Worm (Caenorhabditis elegans): ENCODE data around the gene C04F5.2.

C04F5.2 gene

DNA sequence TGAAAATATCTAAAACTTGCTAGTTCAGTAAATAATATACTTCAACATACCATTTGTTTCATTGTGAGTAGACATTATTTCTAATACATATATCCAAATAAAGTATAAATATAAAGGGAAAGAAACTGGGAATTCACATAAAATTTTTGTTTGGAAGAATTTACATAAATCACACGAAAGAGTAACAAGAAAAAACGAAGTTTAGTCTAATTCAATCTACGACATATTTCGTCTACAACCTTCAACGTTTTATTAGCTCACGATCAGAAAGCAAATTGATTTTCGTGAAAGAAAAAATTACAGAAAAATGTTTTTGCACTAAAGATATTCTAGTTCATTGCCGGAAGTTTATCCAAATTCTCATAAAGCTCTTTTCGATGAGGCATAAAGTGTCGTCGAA lies at the start of gene C04F5.2:
C04F5.2 (minus strand) TSS at position 101 of the 400 bp plus-strand sequence.
- no peak for TF ChIP-seq nhr-90 (tag; optimal IDR thresholded peaks at IDR 0.05; ENCODE audit: poor library complexity)
- TF ChIP-seq fos-1 (tag; optimal IDR thresholded peaks at IDR 0.05) = no peak
- no peak for TF ChIP-seq C34B4.2 (tag; optimal IDR thresholded peaks at IDR 0.05)
- no peak for TF ChIP-seq ama-1 (optimal IDR thresholded peaks at IDR 0.05)
- TF ChIP-seq pqm-1 (tag; optimal IDR thresholded peaks at IDR 0.05) = no peak
- TF ChIP-seq snpc-4 (tag; optimal IDR thresholded peaks at IDR 0.05) = no peak
- TF ChIP-seq ets-5 (GFP tag; IDR thresholded peaks at IDR 0.05) = no peak
- no peak for TF ChIP-seq nhr-77 (tag; optimal IDR thresholded peaks at IDR 0.05)
- no peak for TF ChIP-seq unc-86 (tag; optimal IDR thresholded peaks at IDR 0.05)
- no peak for TF ChIP-seq ceh-63 (GFP tag; optimal IDR thresholded peaks at IDR 0.05)

DNA sequence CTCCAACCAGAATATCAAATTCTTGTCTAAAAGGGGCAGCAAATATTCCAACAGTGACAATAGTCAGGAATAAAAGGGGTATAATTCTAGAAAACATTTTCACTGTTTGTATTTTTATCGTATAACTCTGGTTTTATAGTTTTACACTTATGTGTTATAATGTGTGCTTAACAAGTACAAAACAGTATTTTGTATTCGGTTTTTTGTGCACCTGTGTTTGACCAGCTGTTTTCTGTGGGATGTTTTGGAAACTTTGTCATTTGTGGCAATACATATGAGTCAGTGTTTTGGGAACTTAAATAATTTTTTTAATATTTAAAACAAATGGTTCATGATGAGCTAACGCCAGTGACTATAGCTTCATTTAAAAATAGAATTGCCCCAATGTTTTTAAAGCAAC lies 49.5 kb upstream of the C04F5.2 start, which contains the start of gene F14F9.6:
F14F9.6 (minus strand) TSS at position 101 of the 400 bp plus-strand sequence.
- TF ChIP-seq nhr-76 (tag; optimal IDR thresholded peaks at IDR 0.05) (no peak), aly-2 (tag; optimal IDR thresholded peaks at IDR 0.05) (no peak), blmp-1 (tag; optimal IDR thresholded peaks at IDR 0.05) (no peak), unc-86 (tag; optimal IDR thresholded peaks at IDR 0.05) (no peak), isw-1 (GFP tag; IDR thresholded peaks at IDR 0.05) (no peak), xbp-1 (tag; optimal IDR thresholded peaks at IDR 0.05) (no peak), fos-1 (tag; optimal IDR thresholded peaks at IDR 0.05) (no peak), nhr-28 (tag; optimal IDR thresholded peaks at IDR 0.05) (no peak), sptf-1 (tag; optimal IDR thresholded peaks at IDR 0.05) (no peak), aha-1 (tag; optimal IDR thresholded peaks at IDR 0.05) (no peak), egl-13 (tag; optimal IDR thresholded peaks at IDR 0.05) (no peak), fkh-4 (tag; optimal IDR thresholded peaks at IDR 0.05; ENCODE audit: borderline replicate concordance) (no peak), grh-1 (GFP tag; IDR thresholded peaks at IDR 0.05) (no peak)

DNA sequence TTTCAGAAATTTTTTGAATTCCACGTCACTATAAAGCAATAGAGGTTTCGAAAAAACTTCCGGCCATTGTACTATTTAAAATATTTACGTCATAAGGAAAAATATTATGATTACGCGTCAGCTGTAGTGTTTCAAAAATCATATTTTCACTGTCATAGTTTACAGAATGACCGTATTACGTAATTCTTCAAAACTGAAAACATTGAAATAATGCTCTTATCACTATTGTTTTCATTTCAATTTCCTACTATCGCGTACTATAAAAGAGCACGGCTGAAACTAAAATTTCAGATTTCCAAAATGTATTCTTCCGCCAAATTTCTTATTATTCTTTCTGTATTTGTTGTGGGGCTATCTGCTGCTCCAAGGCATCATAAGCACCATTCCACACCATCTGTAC lies 47.6 kb upstream of the C04F5.2 start, which contains the start of gene F14F9.2:
F14F9.2 (plus strand) TSS at position 301 of the 400 bp plus-strand sequence.
- TF ChIP-seq nhr-90 (tag; optimal IDR thresholded peaks at IDR 0.05; ENCODE audit: poor library complexity) = no peak
- no peak for TF ChIP-seq pqm-1 (tag; optimal IDR thresholded peaks at IDR 0.05)
- no peak for TF ChIP-seq grh-1 (GFP tag; IDR thresholded peaks at IDR 0.05)

DNA sequence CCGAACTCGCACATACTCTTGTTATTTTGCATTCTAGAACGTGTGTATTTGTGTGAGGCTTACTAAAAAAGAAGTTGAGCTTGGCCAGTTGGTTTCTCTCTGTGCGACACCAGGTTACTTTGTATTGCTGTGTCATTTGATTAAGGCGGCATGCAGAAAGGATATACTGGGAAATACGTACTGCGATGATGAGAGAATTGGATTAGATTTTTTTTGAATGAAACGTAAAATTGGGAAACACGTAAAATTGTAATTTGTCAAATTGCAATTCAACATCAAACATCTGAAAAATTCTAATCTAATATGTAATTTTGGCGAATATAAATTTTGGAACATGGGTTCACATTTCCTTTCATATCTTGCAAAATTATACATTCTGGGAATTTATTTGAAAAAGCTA lies 46.9 kb upstream of the C04F5.2 start, which contains the start of gene srh-129:
srh-129 (minus strand) TSS at position 101 of the 400 bp plus-strand sequence.
- TF ChIP-seq fkh-8 (tag; optimal IDR thresholded peaks at IDR 0.05) = peak; percentile 26
- TF ChIP-seq elt-2 (tag; optimal IDR thresholded peaks at IDR 0.05) = no peak

DNA sequence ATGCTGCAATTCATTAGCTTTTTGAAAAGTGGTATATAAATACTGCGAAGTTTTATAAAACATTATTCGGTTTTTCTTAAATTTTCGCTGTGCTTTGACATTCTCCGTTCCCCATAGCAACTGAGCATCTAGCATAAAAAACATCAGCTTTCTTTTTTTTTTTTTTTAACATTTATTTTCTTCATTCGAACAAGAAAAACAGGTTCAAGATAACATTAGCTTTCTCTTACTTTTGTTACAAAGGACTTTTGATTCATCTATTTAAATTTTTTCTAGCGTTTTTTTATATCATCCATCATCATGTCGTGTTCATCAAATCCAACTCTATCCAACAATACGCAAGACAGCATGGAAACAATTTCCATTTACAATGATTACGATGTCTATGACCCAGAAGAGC lies 41.0 kb upstream of the C04F5.2 start, which contains the start of gene F14F9.3:
F14F9.3 (plus strand) TSS at position 301 of the 400 bp plus-strand sequence.
- no peak for TF ChIP-seq hlh-17 (GFP tag; optimal IDR thresholded peaks at IDR 0.05; ENCODE audit: borderline replicate concordance)
- no peak for TF ChIP-seq tlp-1 (tag; optimal IDR thresholded peaks at IDR 0.05)
- TF ChIP-seq elt-2 (tag; optimal IDR thresholded peaks at IDR 0.05) = no peak
- no peak for TF ChIP-seq nhr-11 (tag; optimal IDR thresholded peaks at IDR 0.05)
- TF ChIP-seq alr-1 (tag; optimal IDR thresholded peaks at IDR 0.05; ENCODE audit: borderline replicate concordance) = no peak
- no peak for TF ChIP-seq ceh-88 (GFP tag; IDR thresholded peaks at IDR 0.05)
- TF ChIP-seq jun-1 (tag; optimal IDR thresholded peaks at IDR 0.05) = no peak
- no peak for TF ChIP-seq nhr-237 (tag; optimal IDR thresholded peaks at IDR 0.05)
- TF ChIP-seq lir-3 (tag; optimal IDR thresholded peaks at IDR 0.05; ENCODE audit: poor library complexity) = no peak
- no peak for TF ChIP-seq xbp-1 (tag; optimal IDR thresholded peaks at IDR 0.05)

DNA sequence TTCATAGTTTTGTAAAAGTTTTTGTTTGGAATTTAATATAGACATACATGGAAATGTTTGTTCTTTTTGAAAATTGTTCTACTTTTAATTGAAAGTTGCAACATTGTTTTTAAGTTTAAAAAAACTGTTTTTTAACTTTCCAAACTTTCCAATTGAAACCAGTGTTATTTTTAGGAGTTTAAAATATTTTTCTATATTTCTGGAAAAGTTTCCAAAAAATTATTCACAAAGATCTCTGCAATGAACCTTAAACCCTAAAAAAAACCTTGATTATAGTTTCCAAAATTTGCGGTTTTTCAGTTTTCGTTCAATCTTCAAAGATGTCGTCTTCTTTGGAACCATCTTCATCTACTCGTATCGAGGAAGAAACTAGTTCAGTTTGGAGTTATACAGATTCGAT lies 35.5 kb upstream of the C04F5.2 start, which contains the start of gene F14F9.4:
F14F9.4 (plus strand) TSS at position 301 of the 400 bp plus-strand sequence.
- no peak for TF ChIP-seq mab-9 (GFP tag; IDR thresholded peaks at IDR 0.05)
- TF ChIP-seq nhr-28 (tag; optimal IDR thresholded peaks at IDR 0.05) = no peak
- TF ChIP-seq sup-37 (GFP tag; optimal IDR thresholded peaks at IDR 0.05) = no peak
- TF ChIP-seq unc-62 (GFP tag; optimal IDR thresholded peaks at IDR 0.05) = no peak
- no peak for TF ChIP-seq zip-4 (GFP tag; optimal IDR thresholded peaks at IDR 0.05)
- no peak for TF ChIP-seq dpl-1 (GFP tag; optimal IDR thresholded peaks at IDR 0.05)
- TF ChIP-seq pag-3 (tag; optimal IDR thresholded peaks at IDR 0.05; ENCODE audit: borderline replicate concordance, insufficient read depth) = no peak
- no peak for TF ChIP-seq hpl-2 (GFP tag; optimal IDR thresholded peaks at IDR 0.05)
- no peak for TF ChIP-seq fos-1 (tag; optimal IDR thresholded peaks at IDR 0.05)
- TF ChIP-seq alr-1 (tag; optimal IDR thresholded peaks at IDR 0.05; ENCODE audit: borderline replicate concordance) = no peak
- no peak for TF ChIP-seq snu-23 (GFP tag; optimal IDR thresholded peaks at IDR 0.05)
- no peak for TF ChIP-seq swsn-7 (tag; optimal IDR thresholded peaks at IDR 0.05)
- TF ChIP-seq fkh-4 (tag; optimal IDR thresholded peaks at IDR 0.05; ENCODE audit: borderline replicate concordance) = no peak
- TF ChIP-seq nhr-20 (tag; optimal IDR thresholded peaks at IDR 0.05) = no peak
- no peak for TF ChIP-seq F16B12.6 (tag; optimal IDR thresholded peaks at IDR 0.05)
- TF ChIP-seq lir-3 (tag; optimal IDR thresholded peaks at IDR 0.05; ENCODE audit: poor library complexity) = no peak
- no peak for TF ChIP-seq nhr-11 (tag; optimal IDR thresholded peaks at IDR 0.05)
- TF ChIP-seq egl-27 (tag; optimal IDR thresholded peaks at IDR 0.05) = no peak
